Fruit fly (Drosophila melanogaster) whole organism, embryonic: ENCODE data around the gene CG7227.

ENCODE experiments used
- CG10274 ChIP-seq: fragments of 200-800 bp; sonication (Bioruptor generic); optimal IDR thresholded peaks from 3 replicates; lab custom pipeline; 2017; ENCODE audit warnings: missing biosample characterization, mild to moderate bottlenecking, missing genetic modification characterization
- CG10959 ChIP-seq: fragments of 200-800 bp; sonication (Bioruptor generic); IDR thresholded peaks from 2 replicates; pipeline ENCODE4 v1.3.6; 2022; ENCODE audit warnings: missing biosample characterization, missing genetic modification characterization
- CG12104 ChIP-seq: fragments of 200-800 bp; sonication (Bioruptor generic); optimal IDR thresholded peaks from 3 replicates; lab custom pipeline; 2016; ENCODE audit warnings: missing biosample characterization, missing genetic modification characterization
- CG12391 ChIP-seq: fragments of 200-800 bp; sonication (Bioruptor generic); optimal IDR thresholded peaks from 3 replicates; lab custom pipeline; 2018; ENCODE audit warnings: missing biosample characterization, mild to moderate bottlenecking, missing genetic modification characterization, moderate library complexity
- CG12659 ChIP-seq: fragments of 200-800 bp; sonication (Bioruptor generic); optimal IDR thresholded peaks from 3 replicates; lab custom pipeline; 2017; ENCODE audit warnings: mild to moderate bottlenecking, missing biosample characterization, missing genetic modification reagents, missing genetic modification characterization
- CG13287 ChIP-seq: fragments of 200-800 bp; sonication (Bioruptor generic); IDR thresholded peaks from 2 replicates; pipeline ENCODE4 v1.3.6; 2022; ENCODE audit warnings: missing biosample characterization, missing genetic modification characterization; ENCODE audit not compliant: partially characterized antibody
- CG13624 ChIP-seq: fragments of 200-800 bp; sonication (Bioruptor generic); optimal IDR thresholded peaks from 2 replicates; lab custom pipeline; 2016; ENCODE audit warnings: missing biosample characterization, missing genetic modification characterization
- CG15011 ChIP-seq: fragments of 200-800 bp; sonication (Bioruptor generic); optimal IDR thresholded peaks from 3 replicates; lab custom pipeline; 2018; ENCODE audit warnings: missing biosample characterization, mild to moderate bottlenecking, missing genetic modification characterization
- CG1647 ChIP-seq: fragments of 200-800 bp; sonication (Bioruptor generic); optimal IDR thresholded peaks from 3 replicates; lab custom pipeline; 2016; ENCODE audit warnings: missing biosample characterization, missing genetic modification characterization
- CG17361 ChIP-seq: fragments of 200-800 bp; sonication (Bioruptor generic); IDR thresholded peaks from 3 replicates; pipeline ENCODE4 v1.3.6; 2022; ENCODE audit warnings: missing biosample characterization, missing genetic modification characterization
- CG17568 ChIP-seq: fragments of 200-800 bp; sonication (Bioruptor generic); optimal IDR thresholded peaks from 2 replicates; lab custom pipeline; 2018; ENCODE audit warnings: missing biosample characterization, mild to moderate bottlenecking, missing genetic modification characterization, moderate library complexity
- CG17802 ChIP-seq: fragments of 200-800 bp; sonication (Bioruptor generic); optimal IDR thresholded peaks from 2 replicates; lab custom pipeline; 2018; ENCODE audit warnings: missing biosample characterization, mild to moderate bottlenecking, missing genetic modification characterization, moderate library complexity
- CG1792 ChIP-seq: fragments of 200-800 bp; sonication (Bioruptor generic); optimal IDR thresholded peaks from 2 replicates; lab custom pipeline; 2016; ENCODE audit warnings: missing biosample characterization, missing genetic modification characterization
- CG1832 ChIP-seq: fragments of 200-800 bp; sonication (Bioruptor generic); optimal IDR thresholded peaks from 2 replicates; lab custom pipeline; 2017; ENCODE audit warnings: missing biosample characterization, mild to moderate bottlenecking, missing genetic modification characterization, inconsistent platforms
- CG18476 ChIP-seq: fragments of 200-800 bp; sonication (Bioruptor generic); optimal IDR thresholded peaks from 2 replicates; lab custom pipeline; 2016; ENCODE audit warnings: missing biosample characterization, mild to moderate bottlenecking, missing genetic modification characterization
- CG31388 ChIP-seq: fragments of 200-800 bp; sonication (Bioruptor generic); optimal IDR thresholded peaks from 2 replicates; lab custom pipeline; 2016; ENCODE audit warnings: missing biosample characterization, missing genetic modification characterization
- CG3995 ChIP-seq: fragments of 200-800 bp; sonication (Bioruptor generic); optimal IDR thresholded peaks from 3 replicates; lab custom pipeline; 2016; ENCODE audit warnings: missing biosample characterization, missing genetic modification characterization
- CG42726 ChIP-seq: fragments of 200-800 bp; sonication (Bioruptor generic); IDR thresholded peaks from 2 replicates; pipeline ENCODE4 v1.3.6; 2022; ENCODE audit warnings: missing biosample characterization, missing genetic modification characterization; ENCODE audit not compliant: partially characterized antibody
- CG4617 ChIP-seq: fragments of 200-800 bp; sonication (Bioruptor generic); optimal IDR thresholded peaks from 3 replicates; lab custom pipeline; 2016; ENCODE audit warnings: missing biosample characterization, missing genetic modification characterization, borderline replicate concordance
- CG7372 ChIP-seq: fragments of 200-800 bp; sonication (Bioruptor generic); IDR thresholded peaks from 2 replicates; pipeline ENCODE4 v1.3.6; 2022; ENCODE audit warnings: missing biosample characterization, missing genetic modification characterization
- CG8290 ChIP-seq, 3 experiments: fragments of 200-800 bp; sonication (Bioruptor generic); optimal IDR thresholded peaks; 2 replicates each; lab custom pipeline; 2016 to 2019; ENCODE audit warnings: missing biosample characterization in 3 of 3, missing genetic modification characterization in 3 of 3, mild to moderate bottlenecking in 2 of 3, moderate library complexity in 1 of 3
- CG8765 ChIP-seq: fragments of 200-800 bp; sonication (Bioruptor generic); IDR thresholded peaks from 2 replicates; pipeline ENCODE4 v1.3.6; 2022; ENCODE audit warnings: missing biosample characterization, missing genetic modification characterization
- CG9932 ChIP-seq: fragments of 200-800 bp; sonication (Bioruptor generic); IDR thresholded peaks from 2 replicates; pipeline ENCODE4 v1.3.6; 2022; ENCODE audit warnings: missing biosample characterization, missing genetic modification characterization
- Dbx ChIP-seq: fragments of 200-800 bp; sonication (Bioruptor generic); IDR thresholded peaks from 3 replicates; pipeline ENCODE4 v1.3.6; 2022; ENCODE audit warnings: missing biosample characterization, missing genetic modification characterization
- Gsc ChIP-seq: fragments of 200-800 bp; sonication (Bioruptor generic); IDR thresholded peaks from 2 replicates; pipeline ENCODE4 v1.3.6; 2022; ENCODE audit warnings: missing biosample characterization, missing genetic modification characterization
- HHEX ChIP-seq: fragments of 200-800 bp; sonication (Bioruptor generic); optimal IDR thresholded peaks from 3 replicates; lab custom pipeline; 2017; ENCODE audit warnings: missing biosample characterization, mild to moderate bottlenecking, missing genetic modification characterization, missing genetic modification reagents
- HmgD ChIP-seq: fragments of 200-800 bp; sonication (Bioruptor generic); optimal IDR thresholded peaks from 3 replicates; lab custom pipeline; 2016; ENCODE audit warnings: missing biosample characterization, missing genetic modification characterization
- Hr39 ChIP-seq: fragments of >200 bp; optimal IDR thresholded peaks from 2 replicates; lab custom pipeline; 2017
- Meics ChIP-seq: fragments of 200-800 bp; sonication (Bioruptor generic); optimal IDR thresholded peaks from 2 replicates; lab custom pipeline; 2017; ENCODE audit warnings: missing biosample characterization, mild to moderate bottlenecking, missing genetic modification characterization
- Myb ChIP-seq: fragments of 200-800 bp; sonication (Bioruptor generic); optimal IDR thresholded peaks from 2 replicates; lab custom pipeline; 2016; ENCODE audit warnings: missing biosample characterization, missing genetic modification characterization
- Ptx1 ChIP-seq: fragments of 200-800 bp; sonication (Bioruptor generic); IDR thresholded peaks from 2 replicates; pipeline ENCODE4 v1.3.6; 2022; ENCODE audit warnings: missing biosample characterization, missing genetic modification characterization
- Tbp ChIP-seq: fragments of >200 bp; optimal IDR thresholded peaks from 2 replicates; lab custom pipeline; 2018; ENCODE audit warnings: missing biosample characterization, missing genetic modification characterization
- ap ChIP-seq: fragments of 200-800 bp; sonication (Bioruptor generic); IDR thresholded peaks from 2 replicates; pipeline ENCODE4 v1.3.6; 2022; ENCODE audit warnings: missing biosample characterization, missing genetic modification characterization
- ash1 ChIP-seq: fragments of 200-800 bp; sonication (Bioruptor generic); optimal IDR thresholded peaks from 2 replicates; lab custom pipeline; 2018; ENCODE audit warnings: missing biosample characterization, mild to moderate bottlenecking, missing genetic modification characterization
- btn ChIP-seq: fragments of 200-800 bp; sonication (Bioruptor generic); optimal IDR thresholded peaks from 2 replicates; lab custom pipeline; 2016; ENCODE audit warnings: missing biosample characterization, missing genetic modification characterization
- cg ChIP-seq: fragments of 200-800 bp; sonication (Bioruptor generic); optimal IDR thresholded peaks from 3 replicates; lab custom pipeline; 2019; ENCODE audit warnings: missing biosample characterization, mild to moderate bottlenecking, missing genetic modification characterization, moderate library complexity
- ci ChIP-seq: fragments of 200-800 bp; sonication (Bioruptor generic); IDR thresholded peaks from 3 replicates; pipeline ENCODE4 v1.3.6; 2022; ENCODE audit warnings: missing biosample characterization, missing genetic modification characterization
- crol ChIP-seq: fragments of 200-800 bp; sonication (Bioruptor generic); IDR thresholded peaks from 2 replicates; pipeline ENCODE4 v1.3.6; 2022; ENCODE audit warnings: missing biosample characterization, missing genetic modification characterization
- emc ChIP-seq: fragments of 200-800 bp; sonication (Bioruptor generic); optimal IDR thresholded peaks from 2 replicates; lab custom pipeline; 2016; ENCODE audit warnings: missing biosample characterization, missing genetic modification characterization
- ems ChIP-seq: fragments of 200-800 bp; sonication (Bioruptor generic); optimal IDR thresholded peaks from 3 replicates; lab custom pipeline; 2016; ENCODE audit warnings: missing biosample characterization, missing genetic modification characterization
- fd3F ChIP-seq: fragments of 200-800 bp; sonication (Bioruptor generic); optimal IDR thresholded peaks from 2 replicates; lab custom pipeline; 2018; ENCODE audit warnings: missing biosample characterization, mild to moderate bottlenecking, missing genetic modification characterization, moderate library complexity
- ftz-f1 ChIP-seq: fragments of 200-800 bp; sonication (Bioruptor generic); optimal IDR thresholded peaks from 2 replicates; lab custom pipeline; 2016; ENCODE audit warnings: missing biosample characterization, missing genetic modification characterization
- h ChIP-seq: fragments of >200 bp; optimal IDR thresholded peaks from 2 replicates; lab custom pipeline; 2017
- insv ChIP-seq, 2 experiments: fragments of 200-800 bp; sonication (Bioruptor generic); optimal IDR thresholded peaks; 3 replicates each; lab custom pipeline; 2016 to 2018; ENCODE audit warnings: missing biosample characterization in 2 of 2, missing genetic modification characterization in 2 of 2
- kay ChIP-seq: fragments of 200-800 bp; sonication (Bioruptor generic); optimal IDR thresholded peaks from 2 replicates; lab custom pipeline; 2016; ENCODE audit warnings: missing biosample characterization, missing genetic modification characterization
- lbe ChIP-seq: fragments of 200-800 bp; sonication (Bioruptor generic); optimal IDR thresholded peaks from 2 replicates; lab custom pipeline; 2016; ENCODE audit warnings: missing biosample characterization, mild to moderate bottlenecking, missing genetic modification characterization
- schlank ChIP-seq: fragments of 200-800 bp; sonication (Bioruptor generic); optimal IDR thresholded peaks from 2 replicates; lab custom pipeline; 2018; ENCODE audit warnings: missing biosample characterization, mild to moderate bottlenecking, missing genetic modification characterization
- stwl ChIP-seq: fragments of 200-800 bp; sonication (Bioruptor generic); optimal IDR thresholded peaks from 3 replicates; lab custom pipeline; 2018; ENCODE audit warnings: missing biosample characterization, mild to moderate bottlenecking, missing genetic modification characterization, moderate library complexity
- tgo ChIP-seq: fragments of 200-800 bp; sonication (Bioruptor generic); IDR thresholded peaks from 3 replicates; pipeline ENCODE4 v1.3.6; 2022; ENCODE audit warnings: missing biosample characterization, missing genetic modification characterization
- unpg ChIP-seq: fragments of 200-800 bp; sonication (Bioruptor generic); optimal IDR thresholded peaks from 3 replicates; lab custom pipeline; 2018; ENCODE audit warnings: missing biosample characterization, mild to moderate bottlenecking, missing genetic modification characterization, moderate library complexity
- vvl ChIP-seq: fragments of 200-800 bp; sonication (Bioruptor generic); IDR thresholded peaks from 2 replicates; pipeline ENCODE4 v1.3.6; 2022; ENCODE audit warnings: missing biosample characterization, missing genetic modification characterization
- yki ChIP-seq: fragments of >200 bp; optimal IDR thresholded peaks from 3 replicates; lab custom pipeline; 2018

Gene CG7227

dm6 chr2L:8030693-8031210 is 32.8 kb upstream of the CG7227 start, which contains the start of gene Cka (continued):
- TF ChIP-seq CG17568 (GFP tag; lab: Kevin White, UChicago) (no peak), cg (peak; percentile 97), CG13624 (no peak), stwl (tag; lab: Kevin White, UChicago) (peak; percentile 33), ci (peak; percentile 48; the same call in 2 of the 3 replicates), CG1832 (peak; percentile 97), yki (lab: Kevin White, UChicago) (no peak), unpg (GFP tag; lab: Kevin White, UChicago) (no peak), schlank (tag; lab: Kevin White, UChicago) (peak; percentile 31), CG1792 (no peak), Tbp (GFP tag; lab: Kevin White, UChicago) (no peak), CG4617 (peak; percentile 93), CG31388 (GFP tag; lab: Kevin White, UChicago) (no peak), insv (GFP tag; optimal IDR thresholded peaks at IDR 0.05; lab: Kevin White, UChicago) (no peak), fd3F (GFP tag; lab: Kevin White, UChicago) (no peak), CG18476 (GFP tag; lab: Kevin White, UChicago) (no peak), CG1647 (GFP tag; lab: Kevin White, UChicago) (no peak), CG10274 (GFP tag; lab: Kevin White, UChicago) (no peak), btn (GFP tag; lab: Kevin White, UChicago) (no peak), HHEX (GFP tag; lab: Kevin White, UChicago) (peak; percentile 16), CG17802 (tag; lab: Kevin White, UChicago) (no peak), CG8765 (GFP tag; lab: Robert Waterston, UW) (no peak), CG12659 (GFP tag; lab: Kevin White, UChicago) (peak; percentile 51), CG12104 (GFP tag; lab: Kevin White, UChicago) (no peak), Dbx (GFP tag; lab: Robert Waterston, UW) (0 out of 3 replicates have a peak, but pooled peaks have one; percentile 18), ash1 (no peak), Meics (GFP tag; lab: Kevin White, UChicago) (no peak), CG15011 (GFP tag; lab: Kevin White, UChicago) (no peak), vvl (GFP tag; lab: Robert Waterston, UW) (peak; percentile 50), ems (GFP tag; lab: Kevin White, UChicago) (no peak), CG17361 (GFP tag; lab: Robert Waterston, UW) (no peak), CG3995 (GFP tag; lab: Kevin White, UChicago) (peak; percentile 50), CG12391 (no peak), Ptx1 (GFP tag; lab: Robert Waterston, UW) (no peak), CG8290 (GFP tag; optimal IDR thresholded peaks at IDR 0.05; lab: Kevin White, UChicago) (no peak), CG8290 (tag; optimal IDR thresholded peaks at IDR 0.05; lab: Kevin White, UChicago) (peak in 1 of 2 experiments; percentile 68), ap (no peak), CG42726 (GFP tag; lab: Robert Waterston, UW) (0 out of 2 replicates have a peak, but pooled peaks have one; percentile 27), lbe (GFP tag; lab: Kevin White, UChicago) (no peak), kay (GFP tag; lab: Kevin White, UChicago) (no peak), CG7372 (GFP tag; lab: Robert Waterston, UW) (0 out of 2 replicates have a peak, but pooled peaks have one; percentile 35), emc (no peak), ftz-f1 (GFP tag; lab: Kevin White, UChicago) (peak; percentile 69), CG10959 (GFP tag; lab: Robert Waterston, UW) (no peak), tgo (GFP tag; lab: Robert Waterston, UW) (no peak), CG9932 (GFP tag; lab: Robert Waterston, UW) (no peak), h (lab: Kevin White, UChicago) (no peak), Myb (GFP tag; lab: Kevin White, UChicago) (no peak), CG13287 (GFP tag; lab: Robert Waterston, UW) (0 out of 2 replicates have a peak, but pooled peaks have one; percentile 17), HmgD (no peak), Hr39 (lab: Kevin White, UChicago) (no peak), crol (GFP tag; lab: Robert Waterston, UW) (peak; percentile 38; the same call in 1 of the 2 replicates), Gsc (GFP tag; lab: Robert Waterston, UW) (no peak)
